Fruit fly (Drosophila melanogaster): ENCODE measurements around the gene CG14384.

Gene CG14384

DNA sequence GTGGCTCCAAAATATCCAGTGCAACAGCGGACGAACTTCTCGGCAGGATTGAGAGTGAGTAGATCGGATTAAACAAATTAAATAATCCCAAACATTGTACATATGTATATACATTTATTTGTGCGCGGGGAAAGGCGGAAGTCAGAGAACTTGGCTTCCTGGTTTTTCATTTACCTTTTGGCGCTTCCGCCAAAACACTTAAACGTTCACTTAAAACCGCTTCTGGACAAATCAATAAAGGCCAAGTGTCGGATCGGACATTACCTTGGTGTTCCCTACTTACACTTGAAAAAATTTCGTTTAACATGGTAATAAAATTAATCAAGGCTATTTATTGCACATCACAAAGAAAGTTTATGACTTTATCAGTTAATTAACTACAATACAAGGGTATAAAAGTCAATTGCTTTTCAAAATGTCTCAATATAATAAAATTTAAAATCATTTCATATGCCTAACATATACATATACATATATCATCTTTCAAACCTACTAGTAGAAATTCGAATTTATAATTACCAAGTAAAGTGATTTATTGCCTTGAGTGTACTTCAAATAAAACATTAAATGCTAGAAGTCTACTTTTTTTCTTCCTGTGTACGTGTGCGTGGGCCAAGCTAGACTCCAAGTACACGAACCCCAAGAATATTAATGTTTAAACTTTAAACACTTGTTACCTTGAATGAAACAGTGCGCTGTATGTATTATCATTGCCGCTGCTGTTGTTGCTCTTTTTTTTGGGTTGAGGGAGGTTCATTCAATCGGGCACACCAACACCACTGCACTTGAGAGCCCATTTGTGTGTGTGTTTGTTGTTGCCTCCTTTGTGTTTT is 14.0 kb upstream of the CG14384 start:
- TF ChIP-seq Dfd (GFP tag; optimal IDR thresholded peaks at IDR 0.05) (no peak), Hr78 (GFP tag; optimal IDR thresholded peaks at IDR 0.05) (no peak), foxo (GFP tag; optimal IDR thresholded peaks at IDR 0.05) (peak in 1 of 2 experiments; percentile 72), Mio (GFP tag; optimal IDR thresholded peaks at IDR 0.05) (no peak), Hr83 (GFP tag; optimal IDR thresholded peaks at IDR 0.05; ENCODE audit: poor library complexity, severe bottlenecking) (peak; percentile 36), dsf (GFP tag; optimal IDR thresholded peaks at IDR 0.05; ENCODE audit: borderline replicate concordance) (no peak), Hnf4 (GFP tag; optimal IDR thresholded peaks at IDR 0.05) (no peak), Rel (GFP tag; optimal IDR thresholded peaks at IDR 0.05) (no peak), Rel (tag; optimal IDR thresholded peaks at IDR 0.05) (no peak), sv (GFP tag; optimal IDR thresholded peaks at IDR 0.05) (peak; percentile 33), psq (GFP tag; optimal IDR thresholded peaks at IDR 0.05) (peak; percentile 18), dl (GFP tag; optimal IDR thresholded peaks at IDR 0.05; ENCODE audit: insufficient read depth in 1 of 2, partially characterized antibody in 2 of 2) (no peak), Abd-B (GFP tag; optimal IDR thresholded peaks at IDR 0.05) (no peak), CrebA (GFP tag; optimal IDR thresholded peaks at IDR 0.05; ENCODE audit: borderline replicate concordance) (no peak), Dif (GFP tag; optimal IDR thresholded peaks at IDR 0.05; ENCODE audit: partially characterized antibody) (no peak), OdsH (GFP tag; optimal IDR thresholded peaks at IDR 0.05) (no peak), jim (GFP tag; optimal IDR thresholded peaks at IDR 0.05) (peak; percentile 64), br (GFP tag; optimal IDR thresholded peaks at IDR 0.05) (no peak), pan (optimal IDR thresholded peaks at IDR 0.05) (no peak), ey (GFP tag; optimal IDR thresholded peaks at IDR 0.05) (peak; percentile 22), CG32264 (GFP tag; optimal IDR thresholded peaks at IDR 0.05) (peak; percentile 27), lola (GFP tag; optimal IDR thresholded peaks at IDR 0.05) (no peak), dmrt93B (GFP tag; optimal IDR thresholded peaks at IDR 0.05) (peak; percentile 28), tai (GFP tag; optimal IDR thresholded peaks at IDR 0.05) (no peak), rgr (GFP tag; optimal IDR thresholded peaks at IDR 0.05) (peak; percentile 46), usp (GFP tag; optimal IDR thresholded peaks at IDR 0.05) (no peak), Myc (optimal IDR thresholded peaks at IDR 0.05) (no peak), woc (GFP tag; optimal IDR thresholded peaks at IDR 0.05) (no peak), GATAd (GFP tag; optimal IDR thresholded peaks at IDR 0.05) (no peak), HLH106 (tag; optimal IDR thresholded peaks at IDR 0.05) (peak; percentile 69), Jra (GFP tag; optimal IDR thresholded peaks at IDR 0.05) (no peak), Sp1 (GFP tag; optimal IDR thresholded peaks at IDR 0.05) (peak; percentile 74), N (GFP tag; optimal IDR thresholded peaks at IDR 0.05) (peak; percentile 33), CG9705 (GFP tag; optimal IDR thresholded peaks at IDR 0.05) (peak; percentile 31), sage (GFP tag; optimal IDR thresholded peaks at IDR 0.05) (no peak), h (GFP tag; optimal IDR thresholded peaks at IDR 0.05) (peak; percentile 40), fru (GFP tag; optimal IDR thresholded peaks at IDR 0.05) (peak; percentile 63), Vsx2 (GFP tag; optimal IDR thresholded peaks at IDR 0.05; ENCODE audit: partially characterized antibody) (no peak), brk (GFP tag; optimal IDR thresholded peaks at IDR 0.05) (peak; percentile 37)

DNA sequence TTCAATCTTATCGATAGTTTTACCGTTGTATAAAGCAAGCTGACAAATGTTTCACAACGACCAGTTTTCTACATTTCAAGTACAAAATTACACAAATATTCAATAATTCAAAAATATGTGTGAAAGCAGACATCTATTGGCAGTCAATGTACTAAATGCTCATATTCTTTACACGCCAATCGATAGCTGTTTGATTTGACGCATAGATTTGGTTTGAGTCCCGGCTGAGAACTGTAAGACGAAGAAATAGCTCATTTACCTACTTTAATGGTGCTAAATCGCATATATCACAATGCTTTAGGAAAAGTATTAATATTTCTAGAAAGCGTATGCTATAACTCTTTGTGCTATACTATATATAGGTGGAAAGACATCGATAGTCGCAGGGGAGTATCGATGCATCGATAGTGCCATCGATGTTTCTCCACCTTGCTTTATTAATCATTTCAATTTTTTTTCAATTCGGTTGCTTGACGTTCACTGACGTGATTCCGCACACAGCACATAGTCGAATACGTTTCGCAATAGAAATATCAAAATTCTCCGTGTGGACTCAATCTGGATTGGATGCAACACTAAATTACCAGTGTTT is 13.2 kb upstream of the CG14384 start, which contains the start of gene Paip2:
TSS of gene Paip2 (plus strand) at position 165 of the 592 bp plus-strand sequence.
- TF ChIP-seq h (GFP tag; optimal IDR thresholded peaks at IDR 0.05) (peak; percentile 26), Sp1 (GFP tag; optimal IDR thresholded peaks at IDR 0.05) (peak; percentile 0), Jra (GFP tag; optimal IDR thresholded peaks at IDR 0.05) (peak; percentile 19), sage (GFP tag; optimal IDR thresholded peaks at IDR 0.05) (no peak), Hnf4 (GFP tag; optimal IDR thresholded peaks at IDR 0.05) (peak; percentile 32), brk (GFP tag; optimal IDR thresholded peaks at IDR 0.05) (peak; percentile 51), rgr (GFP tag; optimal IDR thresholded peaks at IDR 0.05) (peak; percentile 14), br (GFP tag; optimal IDR thresholded peaks at IDR 0.05) (no peak), jim (GFP tag; optimal IDR thresholded peaks at IDR 0.05) (no peak), tai (GFP tag; optimal IDR thresholded peaks at IDR 0.05) (peak; percentile 24), Myc (optimal IDR thresholded peaks at IDR 0.05) (peak; percentile 26), Rel (GFP tag; optimal IDR thresholded peaks at IDR 0.05) (no peak), Rel (tag; optimal IDR thresholded peaks at IDR 0.05) (peak; percentile 46), psq (GFP tag; optimal IDR thresholded peaks at IDR 0.05) (peak; percentile 20)
